Worm (Caenorhabditis elegans): ENCODE data around the gene F09C12.8.

F09C12.8 gene

ce11 chrII:5115733-5116132, 3.6 kb downstream of the F09C12.8 start, which contains the start of gene srsy-1:
TSS of gene srsy-1 (plus strand) at chrII:5116033.
- no peak for TF ChIP-seq madf-10 (tag; optimal IDR thresholded peaks at IDR 0.05)
- no peak for TF ChIP-seq xnd-1 (tag; optimal IDR thresholded peaks at IDR 0.05)
- TF ChIP-seq aptf-3 (GFP tag; IDR thresholded peaks at IDR 0.05), result no peak
- no peak for TF ChIP-seq nfyb-1 (GFP tag; IDR thresholded peaks at IDR 0.05)
- TF ChIP-seq F23B12.7 (tag; optimal IDR thresholded peaks at IDR 0.05; ENCODE audit: insufficient read depth), result no peak
- no peak for TF ChIP-seq let-607 (tag; optimal IDR thresholded peaks at IDR 0.05)

- TF ChIP-seq let-607 (tag; optimal IDR thresholded peaks at IDR 0.05) (no peak), tlf-1 (GFP tag; optimal IDR thresholded peaks at IDR 0.05) (no peak), nfyb-1 (GFP tag; IDR thresholded peaks at IDR 0.05) (no peak), mxl-1 (tag; optimal IDR thresholded peaks at IDR 0.05) (no peak), lin-54 (GFP tag; optimal IDR thresholded peaks at IDR 0.05) (no peak), lir-1 (GFP tag; conservative IDR thresholded peaks at IDR 0.05) (no peak), ceh-91 (GFP tag; IDR thresholded peaks at IDR 0.05) (no peak), Y67H2A.10 (GFP tag; conservative IDR thresholded peaks at IDR 0.05) (no peak), F49E8.2 (tag; optimal IDR thresholded peaks at IDR 0.05; ENCODE audit: insufficient read depth) (no peak), B0261.1 (tag; optimal IDR thresholded peaks at IDR 0.05) (no peak), madf-8 (GFP tag; conservative IDR thresholded peaks at IDR 0.05) (no peak), ZK185.1 (tag; optimal IDR thresholded peaks at IDR 0.05; ENCODE audit: poor library complexity, severe bottlenecking) (no peak), F23B12.7 (tag; optimal IDR thresholded peaks at IDR 0.05; ENCODE audit: insufficient read depth) (no peak), lin-35 (GFP tag; optimal IDR thresholded peaks at IDR 0.05) (no peak), mcd-1 (GFP tag; IDR thresholded peaks at IDR 0.05) (no peak), aptf-2 (GFP tag; conservative IDR thresholded peaks at IDR 0.05) (no peak), hmg-1.2 (GFP tag; IDR thresholded peaks at IDR 0.05) (no peak), ztf-28 (GFP tag; IDR thresholded peaks at IDR 0.05) (no peak)
Observed at ce11 chrII:5120612-5121011, 8.4 kb downstream of the F09C12.8 start.

ce11 chrII:5130081-5130480, 17.9 kb downstream of the F09C12.8 start, which contains the start of gene lgc-56:
TSS of gene lgc-56 (plus strand) at chrII:5130381.
- no peak for TF ChIP-seq zfh-2 (GFP tag; conservative IDR thresholded peaks at IDR 0.05)
- no peak for TF ChIP-seq die-1 (tag; optimal IDR thresholded peaks at IDR 0.05)
- no peak for TF ChIP-seq sptf-2 (GFP tag; optimal IDR thresholded peaks at IDR 0.05)
- no peak for TF ChIP-seq mxl-1 (tag; optimal IDR thresholded peaks at IDR 0.05)
- no peak for TF ChIP-seq nhr-120 (GFP tag; IDR thresholded peaks at IDR 0.05)
- no peak for TF ChIP-seq F37B4.10 (GFP tag; IDR thresholded peaks at IDR 0.05)
- no peak for TF ChIP-seq attf-3 (GFP tag; conservative IDR thresholded peaks at IDR 0.05)
- no peak for TF ChIP-seq hmg-1.2 (GFP tag; IDR thresholded peaks at IDR 0.05)
- no peak for TF ChIP-seq F57A8.1 (GFP tag; optimal IDR thresholded peaks at IDR 0.05)
- no peak for TF ChIP-seq ztf-22 (GFP tag; optimal IDR thresholded peaks at IDR 0.05)
- TF ChIP-seq ceh-58 (GFP tag; IDR thresholded peaks at IDR 0.05), result no peak
- no peak for TF ChIP-seq Y79H2A.3 (GFP tag; conservative IDR thresholded peaks at IDR 0.05)
- TF ChIP-seq K12H6.12 (tag; optimal IDR thresholded peaks at IDR 0.05), result no peak
- TF ChIP-seq Y53G8AR.9 (GFP tag; conservative IDR thresholded peaks at IDR 0.05), result no peak
- no peak for TF ChIP-seq B0261.1 (tag; optimal IDR thresholded peaks at IDR 0.05)
- TF ChIP-seq mes-4 (tag; optimal IDR thresholded peaks at IDR 0.05), result no peak
- no peak for TF ChIP-seq lir-1 (GFP tag; conservative IDR thresholded peaks at IDR 0.05)
- TF ChIP-seq xnd-1 (tag; optimal IDR thresholded peaks at IDR 0.05), result no peak

- TF ChIP-seq nfya-1 (tag; optimal IDR thresholded peaks at IDR 0.05; ENCODE audit: borderline replicate concordance, insufficient read depth) (no peak), unc-130 (GFP tag; optimal IDR thresholded peaks at IDR 0.05) (no peak), tlf-1 (GFP tag; optimal IDR thresholded peaks at IDR 0.05) (no peak), nfyb-1 (GFP tag; IDR thresholded peaks at IDR 0.05) (no peak), hsf-1 (GFP tag; IDR thresholded peaks at IDR 0.05) (no peak), Y56A3A.18 (GFP tag; IDR thresholded peaks at IDR 0.05) (no peak), egl-44 (GFP tag; IDR thresholded peaks at IDR 0.05) (no peak), rpc-1 (optimal IDR thresholded peaks at IDR 0.05) (no peak), rpc-1 (tag; optimal IDR thresholded peaks at IDR 0.05) (no peak), Y53G8AR.9 (GFP tag; conservative IDR thresholded peaks at IDR 0.05) (no peak), hrde-1 (tag; optimal IDR thresholded peaks at IDR 0.05; ENCODE audit: borderline replicate concordance) (no peak), pbrm-1 (GFP tag; IDR thresholded peaks at IDR 0.05) (no peak), attf-5 (GFP tag; optimal IDR thresholded peaks at IDR 0.05) (no peak), nhr-27 (tag; optimal IDR thresholded peaks at IDR 0.05) (no peak)
Observed at ce11 chrII:5131800-5132199, 19.6 kb downstream of the F09C12.8 start.

All from whole organism, young adult.